In genomic region chrIII:9666668-9667067, ce11 we compare ENCODE assay signal across 2 worm cellular contexts.
A peak's percentile ranks its signal among the peaks of the same experiment; 100 is the strongest.
TF ChIP-seq lines count a peak whose summit lies in the region.

No protein-coding gene starts in this region.

TF ChIP-seq in whole organism, L1 larva, 84 proteins besides CTCF, POLR2A, EP300 and RAD21 (continued from another document):
- TF ChIP-seq xbp-1 (tag; optimal IDR thresholded peaks at IDR 0.05; lab: Kevin White, UChicago), result no peak
- peak; percentile 37 for TF ChIP-seq dsc-1 (tag; optimal IDR thresholded peaks at IDR 0.05; lab: Kevin White, UChicago)
- TF ChIP-seq nhr-71 (tag; optimal IDR thresholded peaks at IDR 0.05; lab: Kevin White, UChicago), result no peak
- peak in 1 of 6 experiments; percentile 22 for TF ChIP-seq elt-3 (tag; optimal IDR thresholded peaks at IDR 0.05; lab: Kevin White, UChicago)
- peak; percentile 44 for TF ChIP-seq lin-14 (GFP tag; optimal IDR thresholded peaks at IDR 0.05; lab: Kevin White, UChicago)
- TF ChIP-seq nhr-84 (tag; optimal IDR thresholded peaks at IDR 0.05; lab: Kevin White, UChicago), result no peak
- peak; percentile 22 for TF ChIP-seq rnt-1 (tag; optimal IDR thresholded peaks at IDR 0.05; lab: Kevin White, UChicago)
- TF ChIP-seq tlp-1 (tag; optimal IDR thresholded peaks at IDR 0.05; lab: Kevin White, UChicago), result no peak
- TF ChIP-seq snu-23 (GFP tag; optimal IDR thresholded peaks at IDR 0.05; lab: Kevin White, UChicago), result peak; percentile 7
- peak in 1 of 2 experiments; percentile 40 for TF ChIP-seq lsy-2 (tag; optimal IDR thresholded peaks at IDR 0.05; lab: Kevin White, UChicago)
- TF ChIP-seq nhr-19 (GFP tag; conservative IDR thresholded peaks at IDR 0.05; lab: Robert Waterston, UW), result no peak

TF ChIP-seq in whole organism, L4 larva, 104 proteins besides CTCF, POLR2A, EP300 and RAD21 (continued from another document):
- TF ChIP-seq nhr-111 (GFP tag; optimal IDR thresholded peaks at IDR 0.05; lab: Kevin White, UChicago), result no peak
- TF ChIP-seq nhr-42 (GFP tag; IDR thresholded peaks at IDR 0.05; lab: Robert Waterston, UW), result no peak
- peak; percentile 29 for TF ChIP-seq mep-1 (tag; optimal IDR thresholded peaks at IDR 0.05; lab: Kevin White, UChicago)
- peak in 1 of 2 experiments; percentile 63 for TF ChIP-seq mdl-1 (tag; optimal IDR thresholded peaks at IDR 0.05; lab: Kevin White, UChicago)
- TF ChIP-seq fos-1 (tag; optimal IDR thresholded peaks at IDR 0.05; lab: Kevin White, UChicago), result no peak
- TF ChIP-seq daf-16 (GFP tag; optimal IDR thresholded peaks at IDR 0.05; lab: Kevin White, UChicago), result no peak
- TF ChIP-seq daf-16 (tag; optimal IDR thresholded peaks at IDR 0.05; lab: Kevin White, UChicago), result peak; percentile 18
- TF ChIP-seq lim-7 (GFP tag; IDR thresholded peaks at IDR 0.05; lab: Robert Waterston, UW), result no peak
- peak; percentile 47 for TF ChIP-seq mes-2 (tag; optimal IDR thresholded peaks at IDR 0.05; lab: Kevin White, UChicago; ENCODE audit: poor library complexity, severe bottlenecking)
- TF ChIP-seq sdz-12 (GFP tag; optimal IDR thresholded peaks at IDR 0.05; lab: Kevin White, UChicago), result no peak
- TF ChIP-seq pqm-1 (tag; optimal IDR thresholded peaks at IDR 0.05; lab: Kevin White, UChicago), result peak; percentile 18
- TF ChIP-seq skn-1 (tag; optimal IDR thresholded peaks at IDR 0.05; lab: Kevin White, UChicago), result no peak
- TF ChIP-seq nhr-6 (tag; optimal IDR thresholded peaks at IDR 0.05; lab: Kevin White, UChicago), result peak; percentile 16
